In the genomic region with DNA sequence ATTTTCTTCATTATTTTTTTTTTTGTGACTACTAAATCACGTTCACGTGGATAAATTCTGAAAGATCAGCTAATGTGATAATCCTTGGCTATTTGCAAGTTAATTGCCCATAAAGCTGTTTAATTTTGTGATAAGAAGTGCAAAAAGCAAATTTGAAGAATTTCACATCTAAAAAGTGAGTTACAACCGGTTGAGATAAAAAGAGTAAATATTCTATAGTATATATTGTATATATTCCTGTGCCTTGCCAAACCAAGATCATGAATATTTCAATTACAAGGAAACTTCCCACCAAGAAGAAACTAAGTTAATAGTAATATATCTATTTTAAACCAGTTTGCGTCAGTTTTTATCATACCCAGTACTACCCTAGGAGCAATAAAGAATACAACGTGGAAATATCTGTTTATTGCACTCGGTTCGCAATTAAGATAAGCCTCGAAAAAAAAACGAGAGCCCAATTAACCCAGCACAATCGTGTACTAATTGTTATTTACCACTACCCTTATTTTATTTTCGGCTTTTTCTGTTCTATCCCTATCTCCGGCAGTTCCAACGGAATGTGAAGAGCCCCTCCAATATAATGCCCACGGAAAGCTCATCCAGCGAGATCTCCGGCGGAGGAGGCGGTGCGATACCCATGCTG, we compare ENCODE assay signal across 1 fruit fly cellular context.
TF ChIP-seq lines count a peak whose summit lies in the region.

No protein-coding gene starts in this region.

TF ChIP-seq in whole organism, embryonic, 481 proteins besides CTCF, POLR2A, EP300 and RAD21 (continued from another document):
- TF ChIP-seq CG6813 (GFP tag; optimal IDR thresholded peaks at IDR 0.05; lab: Kevin White, UChicago) (peak; percentile 16), Sox100B (GFP tag; optimal IDR thresholded peaks at IDR 0.05; lab: Kevin White, UChicago) (peak; percentile 33), sug (tag; optimal IDR thresholded peaks at IDR 0.05; lab: Kevin White, UChicago) (peak; percentile 38)
